Worm (Caenorhabditis elegans): ENCODE results near the gene K04G7.1.

The K04G7.1 gene

ce11 chrIII:7203130-7203775 is 40.7 kb downstream of the K04G7.1 start (continued):
- TF ChIP-seq ceh-82 (tag; optimal IDR thresholded peaks at IDR 0.05) (no peak), ztf-1 (GFP tag; conservative IDR thresholded peaks at IDR 0.05) (no peak), unc-39 (tag; optimal IDR thresholded peaks at IDR 0.05) (no peak), mab-5 (tag; optimal IDR thresholded peaks at IDR 0.05) (no peak), F13H6.1 (tag; optimal IDR thresholded peaks at IDR 0.05) (no peak), crh-2 (tag; optimal IDR thresholded peaks at IDR 0.05) (no peak), sem-4 (tag; optimal IDR thresholded peaks at IDR 0.05) (no peak), lin-13 (GFP tag; optimal IDR thresholded peaks at IDR 0.05) (no peak), nhr-77 (tag; optimal IDR thresholded peaks at IDR 0.05) (no peak), alr-1 (tag; optimal IDR thresholded peaks at IDR 0.05) (no peak), egl-27 (tag; optimal IDR thresholded peaks at IDR 0.05) (peak; percentile 75), R02D3.7 (tag; optimal IDR thresholded peaks at IDR 0.05) (no peak), C34F6.9 (tag; optimal IDR thresholded peaks at IDR 0.05) (no peak), nhr-10 (tag; optimal IDR thresholded peaks at IDR 0.05) (no peak), zag-1 (tag; optimal IDR thresholded peaks at IDR 0.05) (no peak), mbf-1 (tag; optimal IDR thresholded peaks at IDR 0.05) (no peak), fos-1 (tag; optimal IDR thresholded peaks at IDR 0.05) (peak; percentile 42)

- TF ChIP-seq unc-39 (tag; optimal IDR thresholded peaks at IDR 0.05) (no peak), crh-2 (tag; optimal IDR thresholded peaks at IDR 0.05) (peak; percentile 95), nhr-77 (tag; optimal IDR thresholded peaks at IDR 0.05) (peak; percentile 50), lsy-2 (tag; optimal IDR thresholded peaks at IDR 0.05) (peak; percentile 98 to 100), nhr-11 (tag; optimal IDR thresholded peaks at IDR 0.05) (no peak), zag-1 (tag; optimal IDR thresholded peaks at IDR 0.05) (peak; percentile 70), ama-1 (optimal IDR thresholded peaks at IDR 0.05) (peak; percentile 41), gmeb-1 (tag; optimal IDR thresholded peaks at IDR 0.05) (peak; percentile 89), nhr-23 (tag; optimal IDR thresholded peaks at IDR 0.05) (no peak), mbf-1 (tag; optimal IDR thresholded peaks at IDR 0.05) (no peak), lin-11 (tag; optimal IDR thresholded peaks at IDR 0.05) (peak; percentile 94), egl-27 (tag; optimal IDR thresholded peaks at IDR 0.05) (peak; percentile 76), skn-1 (tag; optimal IDR thresholded peaks at IDR 0.05) (peak; percentile 5), unc-62 (GFP tag; optimal IDR thresholded peaks at IDR 0.05) (no peak), nhr-12 (tag; optimal IDR thresholded peaks at IDR 0.05) (no peak), peb-1 (tag; optimal IDR thresholded peaks at IDR 0.05) (no peak), ceh-82 (tag; optimal IDR thresholded peaks at IDR 0.05) (peak; percentile 25), blmp-1 (tag; optimal IDR thresholded peaks at IDR 0.05; ENCODE audit: insufficient read depth) (peak; percentile 72), C34F6.9 (tag; optimal IDR thresholded peaks at IDR 0.05) (peak; percentile 92), sma-3 (GFP tag; optimal IDR thresholded peaks at IDR 0.05) (peak; percentile 91), F13H6.1 (tag; optimal IDR thresholded peaks at IDR 0.05) (peak; percentile 77), fos-1 (tag; optimal IDR thresholded peaks at IDR 0.05) (peak; percentile 77), elt-3 (tag; optimal IDR thresholded peaks at IDR 0.05) (no peak), Y55F3AM.14 (GFP tag; optimal IDR thresholded peaks at IDR 0.05) (no peak), nhr-129 (tag; optimal IDR thresholded peaks at IDR 0.05) (peak; percentile 90), nhr-25 (tag; optimal IDR thresholded peaks at IDR 0.05) (peak; percentile 89), ztf-1 (GFP tag; conservative IDR thresholded peaks at IDR 0.05) (no peak), elt-1 (tag; optimal IDR thresholded peaks at IDR 0.05) (no peak), nhr-237 (tag; optimal IDR thresholded peaks at IDR 0.05) (no peak), ZK546.5 (tag; optimal IDR thresholded peaks at IDR 0.05) (peak; percentile 85), unc-55 (GFP tag; optimal IDR thresholded peaks at IDR 0.05) (peak; percentile 99), aly-2 (tag; optimal IDR thresholded peaks at IDR 0.05) (no peak), R02D3.7 (tag; optimal IDR thresholded peaks at IDR 0.05) (peak; percentile 28), nhr-21 (tag; optimal IDR thresholded peaks at IDR 0.05) (peak; percentile 88), mdl-1 (tag; optimal IDR thresholded peaks at IDR 0.05) (peak in 1 of 2 experiments; percentile 68), dmd-4 (tag; optimal IDR thresholded peaks at IDR 0.05) (no peak), sem-4 (tag; optimal IDR thresholded peaks at IDR 0.05) (peak; percentile 80), ztf-11 (tag; optimal IDR thresholded peaks at IDR 0.05) (no peak), nhr-10 (tag; optimal IDR thresholded peaks at IDR 0.05) (no peak), nhr-6 (tag; optimal IDR thresholded peaks at IDR 0.05) (peak; percentile 58), lin-13 (GFP tag; optimal IDR thresholded peaks at IDR 0.05) (peak; percentile 93), alr-1 (tag; optimal IDR thresholded peaks at IDR 0.05) (no peak), ztf-4 (tag; optimal IDR thresholded peaks at IDR 0.05) (peak; percentile 73), mab-5 (tag; optimal IDR thresholded peaks at IDR 0.05) (peak; percentile 80), snpc-4 (tag; optimal IDR thresholded peaks at IDR 0.05) (peak; percentile 47), lin-39 (tag; optimal IDR thresholded peaks at IDR 0.05) (no peak), ceh-16 (tag; optimal IDR thresholded peaks at IDR 0.05) (peak; percentile 17), sma-9 (GFP tag; optimal IDR thresholded peaks at IDR 0.05) (peak; percentile 86), sma-9 (tag; optimal IDR thresholded peaks at IDR 0.05) (no peak)
These were observed 45.5 kb downstream of the K04G7.1 start, which contains the start of gene rpl-6 for ce11 chrIII:7207903-7208497. Gene rpl-6, plus strand, starts transcription at chrIII:7208447.

Measured in whole organism, L2 larva.